Worm (Caenorhabditis elegans) whole organism, young adult: ENCODE measurements around the gene ZK930.6.

Experiments used
- B0035.1 ChIP-seq: sonication (generic microtip); optimal IDR thresholded peaks from 2 replicates; lab custom pipeline; 2016; ENCODE audit warnings: missing genetic modification characterization, mild to moderate bottlenecking, missing compliant biosample characterization, missing genotype, missing genetic modification reagents
- B0261.1 ChIP-seq: sonication (generic microtip); optimal IDR thresholded peaks from 2 replicates; lab custom pipeline; 2016; ENCODE audit warnings: mild to moderate bottlenecking, missing genetic modification characterization, moderate library complexity, missing compliant biosample characterization
- B0336.3 ChIP-seq: fragments of 200-800 bp; sonication (Bioruptor generic); IDR thresholded peaks from 2 replicates; pipeline ENCODE4 v1.3.6; 2022; ENCODE audit warnings: missing genetic modification characterization, missing compliant biosample characterization
- C06A6.2 ChIP-seq: fragments of 200-800 bp; sonication (Bioruptor generic); conservative IDR thresholded peaks from 2 replicates; pipeline ENCODE4 v1.3.6; 2022; ENCODE audit warnings: missing genetic modification characterization, missing compliant biosample characterization
- F22D6.2 ChIP-seq: sonication (generic microtip); optimal IDR thresholded peaks from 2 replicates; lab custom pipeline; 2016; ENCODE audit warnings: mild to moderate bottlenecking, missing genetic modification characterization, missing compliant biosample characterization
- F23B12.7 ChIP-seq: sonication (generic microtip); optimal IDR thresholded peaks from 2 replicates; lab custom pipeline; 2017; ENCODE audit warnings: missing genetic modification characterization, mild to moderate bottlenecking, missing compliant biosample characterization, antibody characterized with exemption, moderate library complexity; ENCODE audit not compliant: insufficient read depth
- F49E8.2 ChIP-seq: sonication (generic microtip); optimal IDR thresholded peaks from 3 replicates; lab custom pipeline; 2017; ENCODE audit warnings: missing genetic modification characterization, mild to moderate bottlenecking, missing compliant biosample characterization, antibody characterized with exemption, moderate library complexity; ENCODE audit not compliant: insufficient read depth
- F57A8.1 ChIP-seq: fragments of 200-800 bp; sonication (Bioruptor generic); optimal IDR thresholded peaks from 2 replicates; lab custom pipeline; 2018; ENCODE audit warnings: mild to moderate bottlenecking, missing genetic modification characterization, moderate library complexity, missing compliant biosample characterization
- Y56A3A.18 ChIP-seq: fragments of 200-800 bp; sonication (Bioruptor generic); IDR thresholded peaks from 2 replicates; pipeline ENCODE4 v1.3.6; 2022; ENCODE audit warnings: missing genetic modification reagents, missing genetic modification characterization, missing compliant biosample characterization
- Y95B8A.8 ChIP-seq: fragments of 200-800 bp; sonication (Bioruptor generic); IDR thresholded peaks from 2 replicates; pipeline ENCODE4 v1.3.6; 2022; ENCODE audit warnings: missing genetic modification reagents, missing genetic modification characterization, missing compliant biosample characterization
- aptf-2 ChIP-seq: fragments of 200-800 bp; sonication (Bioruptor generic); conservative IDR thresholded peaks from 2 replicates; pipeline ENCODE4 v1.3.6; 2022; ENCODE audit warnings: missing genetic modification reagents, missing genetic modification characterization, missing compliant biosample characterization
- attf-5 ChIP-seq: fragments of 200-800 bp; sonication (Bioruptor generic); optimal IDR thresholded peaks from 2 replicates; lab custom pipeline; 2018; ENCODE audit warnings: mild to moderate bottlenecking, missing genetic modification characterization, missing compliant biosample characterization
- ccch-3 ChIP-seq: fragments of 200-800 bp; sonication (Bioruptor generic); optimal IDR thresholded peaks from 2 replicates; lab custom pipeline; 2018; ENCODE audit warnings: mild to moderate bottlenecking, missing genetic modification characterization, missing compliant biosample characterization
- ceh-79 ChIP-seq: sonication (generic microtip); optimal IDR thresholded peaks from 2 replicates; lab custom pipeline; 2017; ENCODE audit warnings: mild to moderate bottlenecking, missing genetic modification characterization, missing compliant biosample characterization
- ceh-91 ChIP-seq: fragments of 200-800 bp; sonication (Bioruptor generic); IDR thresholded peaks from 2 replicates; pipeline ENCODE4 v1.3.6; 2022; ENCODE audit warnings: missing genetic modification reagents, missing genetic modification characterization, missing compliant biosample characterization
- chd-7 ChIP-seq: sonication (generic microtip); optimal IDR thresholded peaks from 2 replicates; lab custom pipeline; 2016; ENCODE audit warnings: mild to moderate bottlenecking, missing genetic modification characterization, moderate library complexity, missing compliant biosample characterization
- die-1 ChIP-seq: sonication (generic microtip); optimal IDR thresholded peaks from 2 replicates; lab custom pipeline; 2016; ENCODE audit warnings: missing genotype, mild to moderate bottlenecking, missing genetic modification characterization, missing compliant biosample characterization
- egl-18 ChIP-seq: fragments of 200-800 bp; sonication (Bioruptor generic); IDR thresholded peaks from 2 replicates; pipeline ENCODE4 v1.3.6; 2022; ENCODE audit warnings: missing genetic modification reagents, missing genetic modification characterization, missing compliant biosample characterization
- egl-44 ChIP-seq: fragments of 200-800 bp; sonication (Bioruptor generic); IDR thresholded peaks from 2 replicates; pipeline ENCODE4 v1.3.6; 2022; ENCODE audit warnings: missing genetic modification reagents, missing genetic modification characterization, missing compliant biosample characterization
- him-1 ChIP-seq: sonication (generic microtip); optimal IDR thresholded peaks from 2 replicates; lab custom pipeline; 2016; ENCODE audit warnings: missing genotype, missing genetic modification reagents, missing genetic modification characterization, missing compliant biosample characterization
- hlh-12 ChIP-seq: sonication (generic microtip); optimal IDR thresholded peaks from 2 replicates; lab custom pipeline; 2016; ENCODE audit warnings: missing genetic modification characterization, missing compliant biosample characterization
- lag-1 ChIP-seq: fragments of 200-800 bp; sonication (Bioruptor generic); IDR thresholded peaks from 2 replicates; pipeline ENCODE4 v1.3.6; 2022; ENCODE audit warnings: missing genetic modification reagents, missing genetic modification characterization, missing compliant biosample characterization
- let-607 ChIP-seq, 2 experiments: fragments of 200-800 bp in 1 of 2; sonication (Bioruptor generic) in 1 of 2; sonication (generic microtip) in 1 of 2; optimal IDR thresholded peaks; 2 replicates each; lab custom pipeline; 2016 to 2018; ENCODE audit warnings: mild to moderate bottlenecking in 2 of 2, missing compliant biosample characterization in 2 of 2, missing genetic modification characterization in 2 of 2, moderate library complexity in 2 of 2, missing genotype in 1 of 2
- lin-26 ChIP-seq: fragments of 200-800 bp; sonication (Bioruptor generic); IDR thresholded peaks from 2 replicates; pipeline ENCODE4 v1.3.6; 2022; ENCODE audit warnings: missing genetic modification reagents, missing genetic modification characterization, missing compliant biosample characterization
- madf-6 ChIP-seq: fragments of 200-800 bp; sonication (Bioruptor generic); IDR thresholded peaks from 2 replicates; pipeline ENCODE4 v1.3.6; 2022; ENCODE audit warnings: missing genetic modification reagents, missing genetic modification characterization, missing compliant biosample characterization
- mcd-1 ChIP-seq: fragments of 200-800 bp; sonication (Bioruptor generic); IDR thresholded peaks from 2 replicates; pipeline ENCODE4 v1.3.6; 2022; ENCODE audit warnings: missing genetic modification reagents, missing genetic modification characterization, missing compliant biosample characterization
- mel-28 ChIP-seq: sonication (generic microtip); optimal IDR thresholded peaks from 2 replicates; lab custom pipeline; 2016; ENCODE audit warnings: borderline replicate concordance, mild to moderate bottlenecking, missing genetic modification characterization, missing compliant biosample characterization
- mxl-1 ChIP-seq: sonication (generic microtip); optimal IDR thresholded peaks from 2 replicates; lab custom pipeline; 2016; ENCODE audit warnings: missing genetic modification characterization, missing compliant biosample characterization
- nhr-120 ChIP-seq: fragments of 200-800 bp; sonication (Bioruptor generic); IDR thresholded peaks from 2 replicates; pipeline ENCODE4 v1.3.6; 2022; ENCODE audit warnings: missing genetic modification characterization, missing compliant biosample characterization
- nhr-179 ChIP-seq: sonication (generic microtip); optimal IDR thresholded peaks from 2 replicates; lab custom pipeline; 2016; ENCODE audit warnings: mild to moderate bottlenecking, missing genetic modification characterization, missing compliant biosample characterization
- nhr-80 ChIP-seq: sonication (generic microtip); optimal IDR thresholded peaks from 2 replicates; lab custom pipeline; 2016; ENCODE audit warnings: missing genetic modification characterization, missing compliant biosample characterization
- pbrm-1 ChIP-seq: fragments of 200-800 bp; sonication (Bioruptor generic); IDR thresholded peaks from 2 replicates; pipeline ENCODE4 v1.3.6; 2022; ENCODE audit warnings: missing genetic modification reagents, missing genetic modification characterization, missing compliant biosample characterization
- sea-2 ChIP-seq: fragments of 200-800 bp; sonication (Bioruptor generic); IDR thresholded peaks from 2 replicates; pipeline ENCODE4 v1.3.6; 2022; ENCODE audit warnings: missing genetic modification characterization, missing compliant biosample characterization
- snpc-1.3 ChIP-seq: sonication (generic microtip); optimal IDR thresholded peaks from 2 replicates; lab custom pipeline; 2017; ENCODE audit warnings: missing genetic modification characterization, mild to moderate bottlenecking, missing compliant biosample characterization, antibody characterized with exemption, moderate library complexity, missing genotype, missing genetic modification reagents; ENCODE audit not compliant: insufficient read depth
- snpc-4 ChIP-seq, 5 experiments: fragments of 150-350 bp in 1 of 5; sonication (generic microtip) in 4 of 5; optimal IDR thresholded peaks; 2 replicates each; lab custom pipeline; 2014 to 2018; ENCODE audit warnings: missing genetic modification characterization in 5 of 5, missing biosample characterization in 3 of 5, antibody characterized with exemption in 2 of 5, mild to moderate bottlenecking in 2 of 5, missing compliant biosample characterization in 2 of 5, missing genotype in 2 of 5, moderate library complexity in 2 of 5, missing genetic modification reagents in 1 of 5
- sptf-2 ChIP-seq: fragments of 200-800 bp; sonication (Bioruptor generic); optimal IDR thresholded peaks from 2 replicates; lab custom pipeline; 2018; ENCODE audit warnings: mild to moderate bottlenecking, missing genetic modification characterization, missing compliant biosample characterization
- tbx-9 ChIP-seq: sonication (generic microtip); optimal IDR thresholded peaks from 2 replicates; lab custom pipeline; 2016; ENCODE audit warnings: borderline replicate concordance, missing genetic modification characterization, inconsistent platforms, missing compliant biosample characterization
- tlf-1 ChIP-seq: fragments of 200-800 bp; sonication (Bioruptor generic); optimal IDR thresholded peaks from 2 replicates; lab custom pipeline; 2018; ENCODE audit warnings: mild to moderate bottlenecking, missing genetic modification characterization, missing compliant biosample characterization
- unc-62 ChIP-seq: fragments of 150-350 bp; optimal IDR thresholded peaks from 2 replicates; lab custom pipeline; 2014; ENCODE audit warnings: missing biosample characterization, missing genetic modification reagents, missing genetic modification characterization
- zfh-2 ChIP-seq: fragments of 200-800 bp; sonication (Bioruptor generic); conservative IDR thresholded peaks from 2 replicates; pipeline ENCODE4 v1.3.6; 2022; ENCODE audit warnings: missing genetic modification reagents, missing genetic modification characterization, missing compliant biosample characterization
- ztf-18 ChIP-seq: sonication (generic microtip); optimal IDR thresholded peaks from 2 replicates; lab custom pipeline; 2016; ENCODE audit warnings: missing genotype, mild to moderate bottlenecking, missing genetic modification characterization, missing compliant biosample characterization
- ztf-22 ChIP-seq: fragments of 200-800 bp; sonication (Bioruptor generic); optimal IDR thresholded peaks from 2 replicates; lab custom pipeline; 2018; ENCODE audit warnings: mild to moderate bottlenecking, missing genetic modification characterization, moderate library complexity, missing compliant biosample characterization
- ztf-25 ChIP-seq: fragments of 200-800 bp; sonication (Bioruptor generic); IDR thresholded peaks from 2 replicates; pipeline ENCODE4 v1.3.6; 2022; ENCODE audit warnings: missing genetic modification reagents, missing genetic modification characterization, missing compliant biosample characterization
- ztf-26 ChIP-seq: sonication (generic microtip); optimal IDR thresholded peaks from 2 replicates; lab custom pipeline; 2017; ENCODE audit warnings: missing genetic modification characterization, missing compliant biosample characterization
- ztf-6 ChIP-seq: fragments of 200-800 bp; sonication (Bioruptor generic); IDR thresholded peaks from 2 replicates; pipeline ENCODE4 v1.3.6; 2022; ENCODE audit warnings: missing genetic modification reagents, missing genetic modification characterization, missing compliant biosample characterization

ZK930.6 gene

ce11 chrII:11880456-11881353 is 3.0 kb upstream of the ZK930.6 start (continued):
- peak; percentile 34 for TF ChIP-seq mxl-1 (tag; lab: Kevin White, UChicago)
- no peak for TF ChIP-seq nhr-179 (tag; lab: Kevin White, UChicago)
- no peak for TF ChIP-seq ztf-18 (tag; lab: Kevin White, UChicago)
- no peak for TF ChIP-seq let-607 (tag; optimal IDR thresholded peaks at IDR 0.05; lab: Kevin White, UChicago)
- TF ChIP-seq lin-26 (GFP tag; lab: Robert Waterston, UW) = peak; percentile 80
- no peak for TF ChIP-seq sea-2 (GFP tag; lab: Robert Waterston, UW)
- TF ChIP-seq egl-18 (GFP tag; lab: Robert Waterston, UW) = 0 out of 2 replicates have a peak, but pooled peaks have one; percentile 18
- TF ChIP-seq Y95B8A.8 (GFP tag; lab: Robert Waterston, UW) = peak; percentile 93
- no peak for TF ChIP-seq ccch-3
- TF ChIP-seq tbx-9 (tag; lab: Kevin White, UChicago) = no peak
- TF ChIP-seq sptf-2 (GFP tag; lab: Kevin White, UChicago) = no peak
- no peak for TF ChIP-seq mel-28 (tag; lab: Kevin White, UChicago)
- TF ChIP-seq chd-7 = peak; percentile 77
- TF ChIP-seq snpc-4 (GFP tag; optimal IDR thresholded peaks at IDR 0.05; lab: Kevin White, UChicago) = peak; percentile 45
- peak in 2 of 4 experiments; percentile 15 to 18 for TF ChIP-seq snpc-4 (tag; optimal IDR thresholded peaks at IDR 0.05; lab: Kevin White, UChicago)
- TF ChIP-seq madf-6 (GFP tag; lab: Robert Waterston, UW) = peak; percentile 85
- TF ChIP-seq ceh-91 (GFP tag; lab: Robert Waterston, UW) = 0 out of 2 replicates have a peak, but pooled peaks have one; percentile 36
- no peak; the same call in 1 of the 2 replicates for TF ChIP-seq ztf-25 (GFP tag; lab: Robert Waterston, UW)
- TF ChIP-seq tlf-1 (GFP tag; lab: Kevin White, UChicago) = peak; percentile 74
- TF ChIP-seq ztf-22 (GFP tag; lab: Kevin White, UChicago) = no peak
- no peak for TF ChIP-seq snpc-1.3 (tag; lab: Kevin White, UChicago)
- TF ChIP-seq B0035.1 (tag; lab: Kevin White, UChicago) = no peak
- no peak for TF ChIP-seq B0261.1
- no peak for TF ChIP-seq ztf-6 (GFP tag; lab: Robert Waterston, UW)
- TF ChIP-seq F22D6.2 (tag; lab: Kevin White, UChicago) = no peak
- peak; percentile 90 for TF ChIP-seq B0336.3
- no peak for TF ChIP-seq unc-62 (GFP tag; lab: Kevin White, UChicago)
- TF ChIP-seq Y56A3A.18 (GFP tag; lab: Robert Waterston, UW) = 0 out of 2 replicates have a peak, but pooled peaks have one; percentile 44
- TF ChIP-seq ceh-79 (tag; lab: Kevin White, UChicago) = peak; percentile 11
- peak; percentile 19 for TF ChIP-seq hlh-12 (tag; lab: Kevin White, UChicago)
- peak; percentile 55; the same call in 1 of the 2 replicates for TF ChIP-seq pbrm-1
- no peak for TF ChIP-seq F23B12.7
- TF ChIP-seq zfh-2 (GFP tag; lab: Robert Waterston, UW) = no peak
- peak; percentile 21; the same call in 1 of the 2 replicates for TF ChIP-seq mcd-1 (GFP tag; lab: Robert Waterston, UW)
- 0 out of 2 replicates have a peak, but pooled peaks have one; percentile 25 for TF ChIP-seq egl-44
- TF ChIP-seq C06A6.2 (GFP tag; lab: Robert Waterston, UW) = no peak
- no peak; the same call in 1 of the 2 replicates for TF ChIP-seq nhr-120 (GFP tag; lab: Robert Waterston, UW)
- TF ChIP-seq F57A8.1 (GFP tag; lab: Kevin White, UChicago) = no peak
- TF ChIP-seq him-1 = peak; percentile 68
- TF ChIP-seq F49E8.2 = peak; percentile 81
- peak; percentile 50 for TF ChIP-seq die-1 (tag; lab: Kevin White, UChicago)
- no peak for TF ChIP-seq nhr-80 (tag; lab: Kevin White, UChicago)
- TF ChIP-seq attf-5 (GFP tag; lab: Kevin White, UChicago) = peak; percentile 39
- TF ChIP-seq aptf-2 = 0 out of 2 replicates have a peak, but pooled peaks have one; percentile 19
- no peak for TF ChIP-seq lag-1 (GFP tag; lab: Robert Waterston, UW)
- TF ChIP-seq ztf-26 (tag; lab: Kevin White, UChicago) = no peak
